Comparison of ENCODE assay signal across 4 fruit fly cellular contexts in the genomic region with DNA sequence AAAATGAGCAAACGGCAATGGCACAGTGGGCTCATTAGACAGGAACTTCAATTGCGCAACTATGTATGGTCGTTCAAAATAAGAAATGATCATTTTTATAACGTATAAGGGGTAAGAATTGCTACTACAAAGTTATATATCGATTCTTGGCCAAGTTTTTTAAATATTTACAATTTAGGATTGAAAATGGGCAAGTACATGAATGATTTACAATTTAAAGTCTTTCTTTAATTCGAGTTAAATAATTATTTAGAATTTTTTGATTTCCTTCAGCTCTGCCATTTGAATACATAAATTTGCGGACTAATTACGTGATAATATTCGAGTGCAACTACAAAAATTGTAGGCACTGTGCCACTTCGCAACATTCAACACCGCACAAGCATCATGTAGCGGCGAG.
TF ChIP-seq lines count a peak whose summit lies in the region.

No protein-coding gene starts in this region.

- TF ChIP-seq CTCF in whole organism, embryonic (GFP tag; optimal IDR thresholded peaks at IDR 0.05; lab: Kevin White, UChicago) = no peak

TF ChIP-seq in whole organism, embryonic, 481 proteins besides CTCF, POLR2A, EP300 and RAD21:
- TF ChIP-seq chn (GFP tag; optimal IDR thresholded peaks at IDR 0.05; lab: Kevin White, UChicago) (no peak), Med (GFP tag; lab: Kevin White, UChicago) (peak; percentile 30), ci (GFP tag; IDR thresholded peaks at IDR 0.05; lab: Robert Waterston, UW) (no peak), CG9727 (GFP tag; optimal IDR thresholded peaks at IDR 0.05; lab: Kevin White, UChicago) (no peak), ind (GFP tag; optimal IDR thresholded peaks at IDR 0.05; lab: Kevin White, UChicago) (no peak), dm (GFP tag; optimal IDR thresholded peaks at IDR 0.05; lab: Kevin White, UChicago) (no peak), bsh (GFP tag; optimal IDR thresholded peaks at IDR 0.05; lab: Kevin White, UChicago) (peak in 1 of 2 experiments; percentile 63), gem (tag; optimal IDR thresholded peaks at IDR 0.05; lab: Kevin White, UChicago) (peak; percentile 2), CG8388 (GFP tag; optimal IDR thresholded peaks at IDR 0.05; lab: Kevin White, UChicago) (peak; percentile 22), da (GFP tag; optimal IDR thresholded peaks at IDR 0.05; lab: Kevin White, UChicago) (no peak), cato (GFP tag; optimal IDR thresholded peaks at IDR 0.05; lab: Kevin White, UChicago; ENCODE audit: borderline replicate concordance) (no peak), sens (GFP tag; lab: Kevin White, UChicago) (peak; percentile 3), lbe (GFP tag; optimal IDR thresholded peaks at IDR 0.05; lab: Kevin White, UChicago) (peak; percentile 1), Drgx (GFP tag; IDR thresholded peaks at IDR 0.05; lab: Robert Waterston, UW) (peak; percentile 10; the same call in 1 of the 2 replicates), az2 (GFP tag; optimal IDR thresholded peaks at IDR 0.05; lab: Kevin White, UChicago) (no peak)
TF ChIP-seq in whole organism, embryonic: peak in this region for 7.

TF ChIP-seq in whole organism, prepupa, 60 proteins besides CTCF, POLR2A, EP300 and RAD21 (continues in another document):
- peak; percentile 4 for TF ChIP-seq CG11902 (GFP tag; optimal IDR thresholded peaks at IDR 0.05; lab: Kevin White, UChicago)
- TF ChIP-seq dsx (GFP tag; optimal IDR thresholded peaks at IDR 0.05; lab: Kevin White, UChicago; ENCODE audit: poor library complexity, severe bottlenecking) = peak; percentile 93
- TF ChIP-seq Gug (GFP tag; IDR thresholded peaks at IDR 0.05; lab: Robert Waterston, UW) = peak; percentile 36; the same call in 1 of the 2 replicates
- peak; percentile 56 for TF ChIP-seq Lpt (GFP tag; optimal IDR thresholded peaks at IDR 0.05; lab: Kevin White, UChicago)
- peak; percentile 79 for TF ChIP-seq CG8119 (GFP tag; IDR thresholded peaks at IDR 0.05; lab: Robert Waterston, UW)
- peak; percentile 58 for TF ChIP-seq CG10669 (GFP tag; optimal IDR thresholded peaks at IDR 0.05; lab: Kevin White, UChicago)
- peak; percentile 68 for TF ChIP-seq CG8632 (GFP tag; optimal IDR thresholded peaks at IDR 0.05; lab: Kevin White, UChicago)
- peak; percentile 24 for TF ChIP-seq Sox15 (GFP tag; optimal IDR thresholded peaks at IDR 0.05; lab: Kevin White, UChicago)
- peak; percentile 74 for TF ChIP-seq CG6276 (GFP tag; optimal IDR thresholded peaks at IDR 0.05; lab: Kevin White, UChicago)
- TF ChIP-seq CG6163 (GFP tag; IDR thresholded peaks at IDR 0.05; lab: Robert Waterston, UW) = no peak
- TF ChIP-seq CG11762 (GFP tag; optimal IDR thresholded peaks at IDR 0.05; lab: Kevin White, UChicago; ENCODE audit: insufficient read depth) = peak; percentile 54
- no peak for TF ChIP-seq Eip93F (GFP tag; optimal IDR thresholded peaks at IDR 0.05; lab: Kevin White, UChicago)
- peak; percentile 62 to 69 for TF ChIP-seq ss (GFP tag; optimal IDR thresholded peaks at IDR 0.05; lab: Kevin White, UChicago)
- peak; percentile 76 for TF ChIP-seq topi (GFP tag; optimal IDR thresholded peaks at IDR 0.05; lab: Kevin White, UChicago)
- peak; percentile 63 for TF ChIP-seq CG3919 (GFP tag; optimal IDR thresholded peaks at IDR 0.05; lab: Kevin White, UChicago)
- peak; percentile 88 for TF ChIP-seq svp (GFP tag; lab: Kevin White, UChicago)
- TF ChIP-seq Sox102F (GFP tag; optimal IDR thresholded peaks at IDR 0.05; lab: Kevin White, UChicago) = peak; percentile 61
- TF ChIP-seq Hr4 (GFP tag; optimal IDR thresholded peaks at IDR 0.05; lab: Kevin White, UChicago) = peak; percentile 75
- peak; percentile 17 for TF ChIP-seq vri (GFP tag; optimal IDR thresholded peaks at IDR 0.05; lab: Kevin White, UChicago)
- TF ChIP-seq CG1621 (tag; optimal IDR thresholded peaks at IDR 0.05; lab: Kevin White, UChicago) = peak; percentile 8
- peak; percentile 74 for TF ChIP-seq OdsH (GFP tag; optimal IDR thresholded peaks at IDR 0.05; lab: Kevin White, UChicago)
- peak; percentile 77 for TF ChIP-seq Smox (GFP tag; optimal IDR thresholded peaks at IDR 0.05; lab: Kevin White, UChicago)
- TF ChIP-seq CG6854 (GFP tag; optimal IDR thresholded peaks at IDR 0.05; lab: Kevin White, UChicago) = no peak

TF ChIP-seq in whole organism, pupa, 21 proteins besides CTCF, POLR2A, EP300 and RAD21:
- TF ChIP-seq CG34367 (tag; optimal IDR thresholded peaks at IDR 0.05; lab: Kevin White, UChicago) = peak; percentile 64
- peak; percentile 56 for TF ChIP-seq Pif1A (GFP tag; optimal IDR thresholded peaks at IDR 0.05; lab: Kevin White, UChicago)
- TF ChIP-seq D1 (tag; optimal IDR thresholded peaks at IDR 0.05; lab: Kevin White, UChicago) = peak; percentile 63
- peak; percentile 80 for TF ChIP-seq CG8159 (tag; optimal IDR thresholded peaks at IDR 0.05; lab: Kevin White, UChicago)
- no peak for TF ChIP-seq gl (tag; optimal IDR thresholded peaks at IDR 0.05; lab: Kevin White, UChicago)
- TF ChIP-seq CG10348 (GFP tag; IDR thresholded peaks at IDR 0.05; lab: Robert Waterston, UW) = no peak
- peak; percentile 42 for TF ChIP-seq Pif1B (GFP tag; optimal IDR thresholded peaks at IDR 0.05; lab: Kevin White, UChicago)
- peak; percentile 74 for TF ChIP-seq CG8301 (tag; optimal IDR thresholded peaks at IDR 0.05; lab: Kevin White, UChicago)
- TF ChIP-seq CG14655 (GFP tag; optimal IDR thresholded peaks at IDR 0.05; lab: Kevin White, UChicago) = peak; percentile 84
- peak; percentile 10; the same call in 1 of the 2 replicates for TF ChIP-seq CG32121 (GFP tag; IDR thresholded peaks at IDR 0.05; lab: Robert Waterston, UW)
- TF ChIP-seq fd96Ca (GFP tag; IDR thresholded peaks at IDR 0.05; lab: Robert Waterston, UW) = no peak
- TF ChIP-seq EcR (GFP tag; optimal IDR thresholded peaks at IDR 0.05; lab: Kevin White, UChicago) = no peak
- TF ChIP-seq CG4496 (GFP tag; IDR thresholded peaks at IDR 0.05; lab: Robert Waterston, UW) = peak; percentile 32; the same call in 1 of the 3 replicates
- TF ChIP-seq CG17806 (tag; optimal IDR thresholded peaks at IDR 0.05; lab: Kevin White, UChicago) = peak; percentile 63
- no peak for TF ChIP-seq Ets98B (GFP tag; IDR thresholded peaks at IDR 0.05; lab: Robert Waterston, UW)
- peak; percentile 79 for TF ChIP-seq CG9948 (tag; optimal IDR thresholded peaks at IDR 0.05; lab: Kevin White, UChicago)
- TF ChIP-seq Snoo (tag; optimal IDR thresholded peaks at IDR 0.05; lab: Kevin White, UChicago) = peak; percentile 52
- TF ChIP-seq CG15710 (tag; optimal IDR thresholded peaks at IDR 0.05; lab: Kevin White, UChicago) = peak; percentile 76
- no peak for TF ChIP-seq rn (GFP tag; IDR thresholded peaks at IDR 0.05; lab: Robert Waterston, UW)
- TF ChIP-seq CG12605 (GFP tag; IDR thresholded peaks at IDR 0.05; lab: Robert Waterston, UW) = no peak
TF ChIP-seq in whole organism, pupa: peak in this region for 13.

TF ChIP-seq in whole organism, wandering third instar larva, 38 proteins besides CTCF, POLR2A, EP300 and RAD21 (continues in another document):
- peak in 1 of 2 experiments; percentile 64 for TF ChIP-seq foxo (GFP tag; optimal IDR thresholded peaks at IDR 0.05; lab: Kevin White, UChicago)
- TF ChIP-seq jim (GFP tag; optimal IDR thresholded peaks at IDR 0.05; lab: Kevin White, UChicago) = no peak
- peak; percentile 69 for TF ChIP-seq woc (GFP tag; optimal IDR thresholded peaks at IDR 0.05; lab: Kevin White, UChicago)
- TF ChIP-seq N (GFP tag; optimal IDR thresholded peaks at IDR 0.05; lab: Kevin White, UChicago) = no peak
- peak; percentile 64 for TF ChIP-seq h (GFP tag; optimal IDR thresholded peaks at IDR 0.05; lab: Kevin White, UChicago)
- TF ChIP-seq Abd-B (GFP tag; optimal IDR thresholded peaks at IDR 0.05; lab: Kevin White, UChicago) = no peak
- TF ChIP-seq Vsx2 (GFP tag; optimal IDR thresholded peaks at IDR 0.05; lab: Kevin White, UChicago; ENCODE audit: partially characterized antibody) = no peak
- TF ChIP-seq rgr (GFP tag; optimal IDR thresholded peaks at IDR 0.05; lab: Kevin White, UChicago) = peak; percentile 45
- TF ChIP-seq Rel (GFP tag; optimal IDR thresholded peaks at IDR 0.05; lab: Kevin White, UChicago) = no peak
- TF ChIP-seq Rel (tag; optimal IDR thresholded peaks at IDR 0.05; lab: Kevin White, UChicago) = no peak
- peak; percentile 39 for TF ChIP-seq dmrt93B (GFP tag; optimal IDR thresholded peaks at IDR 0.05; lab: Kevin White, UChicago)
- TF ChIP-seq HLH106 (tag; optimal IDR thresholded peaks at IDR 0.05; lab: Kevin White, UChicago) = peak; percentile 55
- no peak for TF ChIP-seq Myc (optimal IDR thresholded peaks at IDR 0.05; lab: Kevin White, UChicago)
- TF ChIP-seq fru (GFP tag; optimal IDR thresholded peaks at IDR 0.05; lab: Kevin White, UChicago) = peak; percentile 72
- peak; percentile 74 for TF ChIP-seq psq (GFP tag; optimal IDR thresholded peaks at IDR 0.05; lab: Kevin White, UChicago)
- TF ChIP-seq dl (GFP tag; optimal IDR thresholded peaks at IDR 0.05; lab: Kevin White, UChicago; ENCODE audit: insufficient read depth in 1 of 2, partially characterized antibody in 2 of 2) = no peak
- peak; percentile 39 for TF ChIP-seq ey (GFP tag; optimal IDR thresholded peaks at IDR 0.05; lab: Kevin White, UChicago)
- TF ChIP-seq CrebA (GFP tag; optimal IDR thresholded peaks at IDR 0.05; lab: Kevin White, UChicago; ENCODE audit: borderline replicate concordance) = no peak
- peak; percentile 34 for TF ChIP-seq br (GFP tag; optimal IDR thresholded peaks at IDR 0.05; lab: Kevin White, UChicago)
- no peak for TF ChIP-seq sage (GFP tag; optimal IDR thresholded peaks at IDR 0.05; lab: Kevin White, UChicago)
- no peak for TF ChIP-seq tai (GFP tag; optimal IDR thresholded peaks at IDR 0.05; lab: Kevin White, UChicago)
- no peak for TF ChIP-seq pan (optimal IDR thresholded peaks at IDR 0.05; lab: Kevin White, UChicago)
- no peak for TF ChIP-seq lola (GFP tag; optimal IDR thresholded peaks at IDR 0.05; lab: Kevin White, UChicago)
- TF ChIP-seq Jra (GFP tag; optimal IDR thresholded peaks at IDR 0.05; lab: Kevin White, UChicago) = no peak
- no peak for TF ChIP-seq Mio (GFP tag; optimal IDR thresholded peaks at IDR 0.05; lab: Kevin White, UChicago)
- TF ChIP-seq CG9705 (GFP tag; optimal IDR thresholded peaks at IDR 0.05; lab: Kevin White, UChicago) = no peak
- no peak for TF ChIP-seq CG32264 (GFP tag; optimal IDR thresholded peaks at IDR 0.05; lab: Kevin White, UChicago)
- TF ChIP-seq usp (GFP tag; optimal IDR thresholded peaks at IDR 0.05; lab: Kevin White, UChicago) = no peak
- TF ChIP-seq Hr83 (GFP tag; optimal IDR thresholded peaks at IDR 0.05; lab: Kevin White, UChicago; ENCODE audit: poor library complexity, severe bottlenecking) = no peak
- TF ChIP-seq Sp1 (GFP tag; optimal IDR thresholded peaks at IDR 0.05; lab: Kevin White, UChicago) = peak; percentile 67
- TF ChIP-seq sv (GFP tag; optimal IDR thresholded peaks at IDR 0.05; lab: Kevin White, UChicago) = no peak
- peak; percentile 16 for TF ChIP-seq Hnf4 (GFP tag; optimal IDR thresholded peaks at IDR 0.05; lab: Kevin White, UChicago)
- TF ChIP-seq GATAd (GFP tag; optimal IDR thresholded peaks at IDR 0.05; lab: Kevin White, UChicago) = no peak
- TF ChIP-seq brk (GFP tag; optimal IDR thresholded peaks at IDR 0.05; lab: Kevin White, UChicago) = no peak
